Worm (Caenorhabditis elegans) whole organism, L3 larva: ENCODE data around the gene C34B4.2.

Experiments used
- ZK546.5 ChIP-seq: sonication (generic microtip); optimal IDR thresholded peaks from 2 replicates; lab custom pipeline; 2017; ENCODE audit warnings: missing biosample characterization, missing genetic modification characterization
- aly-2 ChIP-seq: fragments of 150-350 bp; optimal IDR thresholded peaks from 2 replicates; lab custom pipeline; 2014; ENCODE audit warnings: missing biosample characterization, missing genetic modification characterization
- ama-1 ChIP-seq: fragments of 150-350 bp; optimal IDR thresholded peaks from 2 replicates; lab custom pipeline; 2018
- ceh-16 ChIP-seq: sonication (generic microtip); optimal IDR thresholded peaks from 2 replicates; lab custom pipeline; 2017; ENCODE audit warnings: missing biosample characterization, missing genetic modification characterization
- daf-12 ChIP-seq: fragments of 150-350 bp; optimal IDR thresholded peaks from 2 replicates; lab custom pipeline; 2014; ENCODE audit warnings: missing biosample characterization, missing genetic modification reagents, missing genetic modification characterization
- egl-27 ChIP-seq: sonication (generic microtip); optimal IDR thresholded peaks from 4 replicates; lab custom pipeline; 2017; ENCODE audit warnings: missing biosample characterization, missing genetic modification reagents, missing genetic modification characterization
- elt-1 ChIP-seq: fragments of 150-350 bp; optimal IDR thresholded peaks from 2 replicates; lab custom pipeline; 2014; ENCODE audit warnings: missing biosample characterization, missing genetic modification characterization
- elt-2 ChIP-seq: sonication (generic microtip); optimal IDR thresholded peaks from 2 replicates; lab custom pipeline; 2016; ENCODE audit warnings: missing genetic modification reagents, mild to moderate bottlenecking, missing genetic modification characterization, missing compliant biosample characterization
- elt-3 ChIP-seq, 3 experiments: fragments of 150-350 bp in 1 of 3; sonication (generic microtip) in 2 of 3; optimal IDR thresholded peaks; 2 replicates in 2 of 3; 4 replicates in 1 of 3; lab custom pipeline; 2014 to 2017; ENCODE audit warnings: missing biosample characterization in 3 of 3, missing genetic modification characterization in 3 of 3
- eor-1 ChIP-seq, 2 experiments: fragments of 150-350 bp; optimal IDR thresholded peaks; 2 replicates each; lab custom pipeline; 2014 to 2018; ENCODE audit warnings: missing biosample characterization in 2 of 2, missing genetic modification characterization in 2 of 2
- fos-1 ChIP-seq: fragments of 150-350 bp; optimal IDR thresholded peaks from 2 replicates; lab custom pipeline; 2014; ENCODE audit warnings: missing biosample characterization, missing genetic modification characterization
- jun-1 ChIP-seq: fragments of 150-350 bp; optimal IDR thresholded peaks from 2 replicates; lab custom pipeline; 2014; ENCODE audit warnings: missing biosample characterization, missing genetic modification reagents, missing genetic modification characterization
- lin-15B ChIP-seq: fragments of 150-350 bp; optimal IDR thresholded peaks from 2 replicates; lab custom pipeline; 2014; ENCODE audit warnings: missing biosample characterization, missing genetic modification characterization
- lin-39 ChIP-seq: fragments of 150-350 bp; optimal IDR thresholded peaks from 2 replicates; lab custom pipeline; 2018; ENCODE audit warnings: missing biosample characterization, missing genetic modification reagents, missing genetic modification characterization
- mdl-1 ChIP-seq: fragments of 150-350 bp; optimal IDR thresholded peaks from 2 replicates; lab custom pipeline; 2014; ENCODE audit warnings: missing biosample characterization, missing genetic modification characterization
- mml-1 ChIP-seq: fragments of 150-350 bp; sonication (generic microtip); optimal IDR thresholded peaks from 3 replicates; lab custom pipeline; 2014; ENCODE audit warnings: missing biosample characterization, missing genetic modification characterization
- nfya-1 ChIP-seq: sonication (generic microtip); optimal IDR thresholded peaks from 2 replicates; lab custom pipeline; 2017; ENCODE audit warnings: missing genetic modification characterization, mild to moderate bottlenecking, missing compliant biosample characterization, antibody characterized with exemption, moderate library complexity; ENCODE audit not compliant: insufficient read depth
- nhr-11 ChIP-seq: fragments of 150-350 bp; optimal IDR thresholded peaks from 2 replicates; lab custom pipeline; 2014; ENCODE audit warnings: missing biosample characterization, missing genetic modification characterization
- nhr-23 ChIP-seq: fragments of 150-350 bp; optimal IDR thresholded peaks from 2 replicates; lab custom pipeline; 2014; ENCODE audit warnings: missing biosample characterization, missing genetic modification reagents, missing genetic modification characterization
- nhr-237 ChIP-seq: fragments of 150-350 bp; optimal IDR thresholded peaks from 2 replicates; lab custom pipeline; 2014; ENCODE audit warnings: missing biosample characterization, missing genetic modification characterization
- nhr-25 ChIP-seq: sonication (generic microtip); optimal IDR thresholded peaks from 2 replicates; lab custom pipeline; 2017; ENCODE audit warnings: missing biosample characterization, missing genetic modification characterization
- nhr-43 ChIP-seq: sonication (generic microtip); optimal IDR thresholded peaks from 2 replicates; lab custom pipeline; 2016; ENCODE audit warnings: mild to moderate bottlenecking, missing genetic modification characterization, missing compliant biosample characterization; ENCODE audit not compliant: poor library complexity, severe bottlenecking
- nhr-77 ChIP-seq: fragments of 150-350 bp; optimal IDR thresholded peaks from 2 replicates; lab custom pipeline; 2014; ENCODE audit warnings: missing biosample characterization, missing genetic modification characterization
- pha-4 ChIP-seq: fragments of 150-350 bp; optimal IDR thresholded peaks from 2 replicates; lab custom pipeline; 2014; ENCODE audit warnings: missing biosample characterization, missing genetic modification reagents, missing genetic modification characterization
- pqm-1 ChIP-seq: fragments of 150-350 bp; optimal IDR thresholded peaks from 2 replicates; lab custom pipeline; 2017; ENCODE audit warnings: missing biosample characterization, missing genetic modification characterization, inconsistent platforms
- sea-2 ChIP-seq: fragments of 150-350 bp; sonication (generic microtip); optimal IDR thresholded peaks from 4 replicates; lab custom pipeline; 2014; ENCODE audit warnings: missing biosample characterization, missing genetic modification reagents, missing genetic modification characterization
- skn-1 ChIP-seq: fragments of 150-350 bp; optimal IDR thresholded peaks from 2 replicates; lab custom pipeline; 2014; ENCODE audit warnings: missing biosample characterization, missing genetic modification characterization
- snpc-4 ChIP-seq: fragments of 150-350 bp; optimal IDR thresholded peaks from 2 replicates; lab custom pipeline; 2014; ENCODE audit warnings: missing biosample characterization, missing genetic modification characterization
- tbx-2 ChIP-seq: sonication (generic microtip); optimal IDR thresholded peaks from 2 replicates; lab custom pipeline; 2016; ENCODE audit warnings: mild to moderate bottlenecking, missing genetic modification characterization, missing compliant biosample characterization
- unc-39 ChIP-seq: sonication (generic microtip); optimal IDR thresholded peaks from 4 replicates; lab custom pipeline; 2017; ENCODE audit warnings: missing biosample characterization, missing genetic modification characterization
- unc-62 ChIP-seq: fragments of 150-350 bp; sonication (generic microtip); optimal IDR thresholded peaks from 4 replicates; lab custom pipeline; 2014; ENCODE audit warnings: missing biosample characterization, missing genetic modification reagents, missing genetic modification characterization
- ztf-11 ChIP-seq: fragments of 150-350 bp; optimal IDR thresholded peaks from 2 replicates; lab custom pipeline; 2014; ENCODE audit warnings: missing biosample characterization, missing genetic modification characterization

C34B4.2 gene

DNA sequence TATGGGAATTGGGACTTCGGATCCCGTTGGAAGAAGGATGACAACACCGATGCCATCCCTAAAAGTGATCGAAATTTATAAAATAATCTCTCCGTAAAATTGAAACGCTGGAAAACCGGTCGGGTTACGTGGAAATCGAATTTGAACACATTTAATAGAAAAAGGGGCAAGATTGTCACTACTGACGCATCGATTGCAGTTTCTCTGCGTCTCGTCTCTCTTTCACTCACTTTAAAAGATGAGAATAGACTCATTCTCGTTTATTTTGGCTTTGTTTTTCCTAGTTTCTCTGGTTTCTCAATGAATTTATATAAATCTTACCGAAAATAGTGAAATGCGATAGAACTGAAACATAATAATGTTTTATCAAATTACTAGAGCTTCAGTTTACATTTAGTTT, 41.2 kb upstream of the C34B4.2 start, which contains the start of gene scyl-1 (continued):
- no peak for TF ChIP-seq sea-2 (GFP tag; lab: Kevin White, UChicago)
- TF ChIP-seq fos-1 (tag; lab: Kevin White, UChicago) = no peak
- TF ChIP-seq elt-3 (tag; optimal IDR thresholded peaks at IDR 0.05; lab: Kevin White, UChicago) = no peak
- peak; percentile 69 for TF ChIP-seq lin-15B
- TF ChIP-seq nhr-77 (tag; lab: Kevin White, UChicago) = peak; percentile 1
- no peak for TF ChIP-seq daf-12 (tag; lab: Kevin White, UChicago)
- TF ChIP-seq nhr-25 (tag; lab: Kevin White, UChicago) = peak; percentile 69
- TF ChIP-seq eor-1 (tag; optimal IDR thresholded peaks at IDR 0.05; lab: Kevin White, UChicago) = no peak
- no peak for TF ChIP-seq skn-1
- no peak for TF ChIP-seq unc-39 (tag; lab: Kevin White, UChicago)
- peak; percentile 20 for TF ChIP-seq pqm-1 (tag; lab: Kevin White, UChicago)

ce11 chrV:13043195-13043762, 39.6 kb upstream of the C34B4.2 start, which contains the start of gene lap-2:
TSS of gene lap-2 (plus strand) at chrV:13043712.
- TF ChIP-seq unc-62 (GFP tag; lab: Kevin White, UChicago) = peak; percentile 20
- TF ChIP-seq mml-1 = no peak
- peak; percentile 14 for TF ChIP-seq pha-4 (tag; lab: Kevin White, UChicago)
- TF ChIP-seq nhr-25 (tag; lab: Kevin White, UChicago) = no peak
- TF ChIP-seq nhr-43 (tag; lab: Kevin White, UChicago) = no peak
- peak; percentile 62 for TF ChIP-seq ama-1 (lab: Kevin White, UChicago)
- no peak for TF ChIP-seq ZK546.5 (tag; lab: Kevin White, UChicago)
- TF ChIP-seq pqm-1 (tag; lab: Kevin White, UChicago) = peak; percentile 89
- TF ChIP-seq elt-2 = peak; percentile 94
- TF ChIP-seq jun-1 = peak; percentile 37

- peak; percentile 77 for TF ChIP-seq elt-2
- TF ChIP-seq nhr-25 (tag; lab: Kevin White, UChicago) = no peak
- TF ChIP-seq mdl-1 (tag; lab: Kevin White, UChicago) = no peak
- no peak for TF ChIP-seq nhr-11 (tag; lab: Kevin White, UChicago)
- no peak for TF ChIP-seq egl-27
- TF ChIP-seq nhr-237 (tag; lab: Kevin White, UChicago) = no peak
- TF ChIP-seq pqm-1 (tag; lab: Kevin White, UChicago) = peak; percentile 62
- peak; percentile 18 for TF ChIP-seq pha-4 (tag; lab: Kevin White, UChicago)
- no peak for TF ChIP-seq tbx-2 (tag; lab: Kevin White, UChicago)
- TF ChIP-seq fos-1 (tag; lab: Kevin White, UChicago) = no peak
- TF ChIP-seq lin-39 = no peak
- TF ChIP-seq elt-1 (tag; lab: Kevin White, UChicago) = no peak
- TF ChIP-seq mml-1 = no peak
- TF ChIP-seq ceh-16 = no peak
Observed at ce11 chrV:13043832-13044521, 38.9 kb upstream of the C34B4.2 start.

- TF ChIP-seq ama-1 (lab: Kevin White, UChicago) (peak; percentile 9), tbx-2 (tag; lab: Kevin White, UChicago) (no peak), nhr-237 (tag; lab: Kevin White, UChicago) (no peak)
Observed at ce11 chrV:13045017-13045416, 37.8 kb upstream of the C34B4.2 start.

- no peak for TF ChIP-seq nhr-77 (tag; lab: Kevin White, UChicago)
- TF ChIP-seq nhr-23 (tag; lab: Kevin White, UChicago) = peak; percentile 36
- peak; percentile 46 for TF ChIP-seq pqm-1 (tag; lab: Kevin White, UChicago)
- TF ChIP-seq unc-39 (tag; lab: Kevin White, UChicago) = no peak
- TF ChIP-seq snpc-4 = no peak
- peak; percentile 31 for TF ChIP-seq nhr-25 (tag; lab: Kevin White, UChicago)
- peak; percentile 59 for TF ChIP-seq nhr-43 (tag; lab: Kevin White, UChicago)
- no peak for TF ChIP-seq ztf-11 (tag; lab: Kevin White, UChicago)
- no peak for TF ChIP-seq mdl-1 (tag; lab: Kevin White, UChicago)
- TF ChIP-seq pha-4 (tag; lab: Kevin White, UChicago) = peak; percentile 3
- no peak for TF ChIP-seq aly-2
- peak; percentile 78 for TF ChIP-seq elt-2
- no peak for TF ChIP-seq nfya-1 (tag; lab: Kevin White, UChicago)
- TF ChIP-seq daf-12 (tag; lab: Kevin White, UChicago) = no peak
- TF ChIP-seq mml-1 = no peak
Observed at ce11 chrV:13046125-13047123, 36.4 kb upstream of the C34B4.2 start.
